Worm (Caenorhabditis elegans) whole organism, L2 larva: ENCODE measurements around the gene T28A11.25.

Experiments
- F13H6.1 ChIP-seq: sonication (generic microtip); optimal IDR thresholded peaks from 2 replicates; lab custom pipeline; 2016; ENCODE audit warnings: missing genetic modification characterization, missing compliant biosample characterization
- ZK546.5 ChIP-seq: sonication (generic microtip); optimal IDR thresholded peaks from 2 replicates; lab custom pipeline; 2017; ENCODE audit warnings: missing biosample characterization, missing genetic modification characterization
- ama-1 ChIP-seq: fragments of 150-350 bp; optimal IDR thresholded peaks from 2 replicates; lab custom pipeline; 2018; ENCODE audit warnings: inconsistent platforms
- blmp-1 ChIP-seq: sonication (generic microtip); optimal IDR thresholded peaks from 2 replicates; lab custom pipeline; 2017; ENCODE audit warnings: missing genetic modification characterization, mild to moderate bottlenecking, missing compliant biosample characterization, antibody characterized with exemption, moderate library complexity; ENCODE audit not compliant: insufficient read depth
- ceh-16 ChIP-seq: fragments of 150-350 bp; optimal IDR thresholded peaks from 2 replicates; lab custom pipeline; 2014; ENCODE audit warnings: missing biosample characterization, missing genetic modification characterization
- crh-2 ChIP-seq: sonication (generic microtip); optimal IDR thresholded peaks from 2 replicates; lab custom pipeline; 2017; ENCODE audit warnings: missing biosample characterization, missing genetic modification characterization
- egl-27 ChIP-seq: sonication (generic microtip); optimal IDR thresholded peaks from 3 replicates; lab custom pipeline; 2017; ENCODE audit warnings: missing biosample characterization, missing genetic modification reagents, missing genetic modification characterization
- lin-13 ChIP-seq: fragments of 150-350 bp; optimal IDR thresholded peaks from 2 replicates; lab custom pipeline; 2014; ENCODE audit warnings: missing biosample characterization, missing genetic modification reagents, missing genetic modification characterization
- lin-39 ChIP-seq: fragments of 150-350 bp; optimal IDR thresholded peaks from 2 replicates; lab custom pipeline; 2014; ENCODE audit warnings: missing biosample characterization, missing genetic modification reagents, missing genetic modification characterization
- nhr-10 ChIP-seq: sonication (generic microtip); optimal IDR thresholded peaks from 2 replicates; lab custom pipeline; 2017; ENCODE audit warnings: missing biosample characterization, missing genetic modification characterization
- sma-3 ChIP-seq: sonication (generic microtip); optimal IDR thresholded peaks from 2 replicates; lab custom pipeline; 2016; ENCODE audit warnings: missing genetic modification reagents, missing genetic modification characterization, missing compliant biosample characterization
- unc-55 ChIP-seq: fragments of 150-350 bp; sonication (generic microtip); optimal IDR thresholded peaks from 3 replicates; lab custom pipeline; 2014; ENCODE audit warnings: missing biosample characterization, missing genetic modification reagents, missing genetic modification characterization
- unc-62 ChIP-seq: fragments of 150-350 bp; optimal IDR thresholded peaks from 2 replicates; lab custom pipeline; 2014; ENCODE audit warnings: missing biosample characterization, missing genetic modification reagents, missing genetic modification characterization

ce11 chrV:3289267-3289666 lies 7.6 kb downstream of the T28A11.25 start, which contains the start of gene F35F10.6:
- TF ChIP-seq nhr-10 (tag; lab: Kevin White, UChicago) (no peak), sma-3 (GFP tag; lab: Kevin White, UChicago) (no peak), lin-39 (tag; lab: Kevin White, UChicago) (no peak), ceh-16 (no peak), ZK546.5 (tag; lab: Kevin White, UChicago) (no peak), crh-2 (no peak), F13H6.1 (tag; lab: Kevin White, UChicago) (no peak), unc-62 (GFP tag; lab: Kevin White, UChicago) (no peak), egl-27 (tag; lab: Kevin White, UChicago) (no peak), ama-1 (no peak), lin-13 (GFP tag; lab: Kevin White, UChicago) (no peak), unc-55 (GFP tag; lab: Kevin White, UChicago) (no peak), blmp-1 (tag; lab: Kevin White, UChicago) (no peak)
